Worm (Caenorhabditis elegans) whole organism, mixed stage, embryonic: ENCODE results near the gene F40G12.6.

ENCODE experiments used
- M03D4.4 ChIP-seq: sonication (generic microtip); optimal IDR thresholded peaks from 2 replicates; lab custom pipeline; 2017; ENCODE audit warnings: mild to moderate bottlenecking, missing genetic modification characterization, missing compliant biosample characterization
- blmp-1 ChIP-seq: fragments of 150-350 bp; optimal IDR thresholded peaks from 2 replicates; lab custom pipeline; 2014; ENCODE audit warnings: missing biosample characterization, missing genetic modification characterization
- ces-1 ChIP-seq: fragments of 150-350 bp; optimal IDR thresholded peaks from 2 replicates; lab custom pipeline; 2014; ENCODE audit warnings: missing biosample characterization, missing genetic modification reagents, missing genetic modification characterization
- elt-1 ChIP-seq: sonication (generic microtip); optimal IDR thresholded peaks from 2 replicates; lab custom pipeline; 2017; ENCODE audit warnings: missing genetic modification characterization, mild to moderate bottlenecking, missing compliant biosample characterization, antibody characterized with exemption, moderate library complexity, borderline replicate concordance; ENCODE audit not compliant: insufficient read depth
- elt-3 ChIP-seq: fragments of 150-350 bp; optimal IDR thresholded peaks from 2 replicates; lab custom pipeline; 2014; ENCODE audit warnings: missing biosample characterization, missing genetic modification characterization
- lin-13 ChIP-seq: fragments of 150-350 bp; optimal IDR thresholded peaks from 2 replicates; lab custom pipeline; 2014; ENCODE audit warnings: missing biosample characterization, missing genetic modification characterization
- lsy-2 ChIP-seq: fragments of 150-350 bp; optimal IDR thresholded peaks from 2 replicates; lab custom pipeline; 2014; ENCODE audit warnings: missing biosample characterization, missing genetic modification characterization
- nhr-12 ChIP-seq: fragments of 150-350 bp; optimal IDR thresholded peaks from 2 replicates; lab custom pipeline; 2014; ENCODE audit warnings: missing biosample characterization, missing genetic modification characterization
- nhr-2 ChIP-seq: fragments of 150-350 bp; optimal IDR thresholded peaks from 2 replicates; lab custom pipeline; 2014; ENCODE audit warnings: missing biosample characterization, missing genetic modification characterization
- nhr-237 ChIP-seq: fragments of 150-350 bp; optimal IDR thresholded peaks from 2 replicates; lab custom pipeline; 2014; ENCODE audit warnings: missing biosample characterization, missing genetic modification characterization
- nhr-28 ChIP-seq: fragments of 150-350 bp; optimal IDR thresholded peaks from 2 replicates; lab custom pipeline; 2014; ENCODE audit warnings: missing biosample characterization, missing genetic modification characterization
- nhr-76 ChIP-seq: sonication (generic microtip); optimal IDR thresholded peaks from 2 replicates; lab custom pipeline; 2017; ENCODE audit warnings: missing biosample characterization, missing genetic modification characterization
- pha-4 ChIP-seq: fragments of 150-350 bp; optimal IDR thresholded peaks from 2 replicates; lab custom pipeline; 2018; ENCODE audit warnings: missing biosample characterization, missing genetic modification reagents, missing genetic modification characterization

ce11 chrV:14290636-14291035, 17.7 kb upstream of the F40G12.6 start, which contains the start of gene F14D7.18:
- TF ChIP-seq lsy-2, result no peak
- TF ChIP-seq elt-3 (tag; lab: Kevin White, UChicago), result no peak
- no peak for TF ChIP-seq nhr-76
- no peak for TF ChIP-seq M03D4.4 (tag; lab: Kevin White, UChicago)
- no peak for TF ChIP-seq nhr-12
- no peak for TF ChIP-seq lin-13 (tag; lab: Kevin White, UChicago)
- no peak for TF ChIP-seq nhr-28 (tag; lab: Kevin White, UChicago)
- TF ChIP-seq elt-1 (tag; lab: Kevin White, UChicago), result no peak
- TF ChIP-seq blmp-1, result no peak
- no peak for TF ChIP-seq nhr-2 (tag; lab: Kevin White, UChicago)
- TF ChIP-seq ces-1 (GFP tag; lab: Kevin White, UChicago), result no peak
- TF ChIP-seq pha-4 (tag; lab: Kevin White, UChicago), result no peak
- TF ChIP-seq nhr-237 (tag; lab: Kevin White, UChicago), result no peak
